Worm (Caenorhabditis elegans): ENCODE measurements around the gene fipr-29.

DNA sequence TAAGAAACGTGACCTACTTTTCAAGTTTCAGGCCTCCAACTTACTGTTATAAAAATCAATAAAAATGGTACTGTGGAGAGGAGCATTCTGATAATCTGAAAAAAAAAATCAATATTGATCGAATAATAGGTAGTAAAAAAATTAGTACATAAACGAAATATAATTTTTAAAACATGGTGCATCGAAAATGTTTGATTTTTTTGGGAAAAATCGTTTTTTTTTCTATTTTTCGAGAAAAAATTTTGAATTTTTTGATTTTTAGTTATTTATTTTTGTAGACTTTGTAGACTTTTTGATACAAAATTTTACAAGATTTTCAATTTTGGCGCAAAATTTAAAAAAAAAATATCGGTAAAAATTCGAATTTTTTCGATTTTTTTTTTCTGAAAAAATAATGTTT, 13.1 kb downstream of the fipr-29 start, which contains the start of gene cutl-25:
- no peak for TF ChIP-seq ama-1 (optimal IDR thresholded peaks at IDR 0.05)
- TF ChIP-seq ceh-36 (tag; optimal IDR thresholded peaks at IDR 0.05) = no peak
- TF ChIP-seq hmbx-1 (tag; optimal IDR thresholded peaks at IDR 0.05) = no peak
- no peak for TF ChIP-seq sea-1 (GFP tag; conservative IDR thresholded peaks at IDR 0.05)
- no peak for TF ChIP-seq hnd-1 (tag; optimal IDR thresholded peaks at IDR 0.05)
- no peak for TF ChIP-seq scrt-1 (GFP tag; IDR thresholded peaks at IDR 0.05)
- TF ChIP-seq aly-1 (tag; optimal IDR thresholded peaks at IDR 0.05) = no peak
- TF ChIP-seq tra-4 (tag; optimal IDR thresholded peaks at IDR 0.05) = no peak
